Worm (Caenorhabditis elegans) whole organism, mixed stage, embryonic: Measurements from ENCODE around the gene F26G1.11.
A peak's percentile ranks its signal among the peaks of the same experiment; 100 is the strongest.

Source experiments
- blmp-1 ChIP-seq: fragments of 150-350 bp; optimal IDR thresholded peaks from 2 replicates; lab custom pipeline; 2014; ENCODE audit warnings: missing biosample characterization, missing genetic modification characterization
- ces-1 ChIP-seq: fragments of 150-350 bp; optimal IDR thresholded peaks from 2 replicates; lab custom pipeline; 2014; ENCODE audit warnings: missing biosample characterization, missing genetic modification reagents, missing genetic modification characterization
- drap-1 ChIP-seq: fragments of 200-800 bp; sonication (Bioruptor generic); optimal IDR thresholded peaks from 3 replicates; lab custom pipeline; 2018; ENCODE audit warnings: mild to moderate bottlenecking, missing genetic modification characterization, missing compliant biosample characterization
- elt-1 ChIP-seq: sonication (generic microtip); optimal IDR thresholded peaks from 2 replicates; lab custom pipeline; 2017; ENCODE audit warnings: missing genetic modification characterization, mild to moderate bottlenecking, missing compliant biosample characterization, antibody characterized with exemption, moderate library complexity, borderline replicate concordance; ENCODE audit not compliant: insufficient read depth
- elt-3 ChIP-seq: fragments of 150-350 bp; optimal IDR thresholded peaks from 2 replicates; lab custom pipeline; 2014; ENCODE audit warnings: missing biosample characterization, missing genetic modification characterization
- flh-1 ChIP-seq: fragments of 200-800 bp; sonication (Bioruptor generic); optimal IDR thresholded peaks from 2 replicates; lab custom pipeline; 2018; ENCODE audit warnings: mild to moderate bottlenecking, missing genetic modification characterization, moderate library complexity, missing compliant biosample characterization
- mep-1 ChIP-seq: fragments of 150-350 bp; optimal IDR thresholded peaks from 2 replicates; lab custom pipeline; 2017; ENCODE audit warnings: missing biosample characterization, missing genetic modification reagents, missing genetic modification characterization, inconsistent platforms
- nhr-28 ChIP-seq: fragments of 150-350 bp; optimal IDR thresholded peaks from 2 replicates; lab custom pipeline; 2014; ENCODE audit warnings: missing biosample characterization, missing genetic modification characterization
- nhr-76 ChIP-seq: sonication (generic microtip); optimal IDR thresholded peaks from 2 replicates; lab custom pipeline; 2017; ENCODE audit warnings: missing biosample characterization, missing genetic modification characterization
- pha-4 ChIP-seq: fragments of 150-350 bp; optimal IDR thresholded peaks from 2 replicates; lab custom pipeline; 2018; ENCODE audit warnings: missing biosample characterization, missing genetic modification reagents, missing genetic modification characterization
- unc-62 ChIP-seq: fragments of 150-350 bp; optimal IDR thresholded peaks from 2 replicates; lab custom pipeline; 2014; ENCODE audit warnings: missing biosample characterization, missing genetic modification reagents, missing genetic modification characterization
- ztf-11 ChIP-seq: fragments of 150-350 bp; optimal IDR thresholded peaks from 2 replicates; lab custom pipeline; 2014; ENCODE audit warnings: missing biosample characterization, missing genetic modification characterization

ce11 chrII:4736585-4736984, 40.4 kb upstream of the F26G1.11 start:
- no peak for TF ChIP-seq elt-1 (tag; lab: Kevin White, UChicago)
- no peak for TF ChIP-seq mep-1 (tag; lab: Kevin White, UChicago)
- TF ChIP-seq unc-62 (GFP tag; lab: Kevin White, UChicago): peak; percentile 2
- no peak for TF ChIP-seq nhr-28 (tag; lab: Kevin White, UChicago)
- no peak for TF ChIP-seq pha-4 (tag; lab: Kevin White, UChicago)
- no peak for TF ChIP-seq elt-3 (tag; lab: Kevin White, UChicago)
- TF ChIP-seq ces-1: no peak
- no peak for TF ChIP-seq flh-1
- no peak for TF ChIP-seq blmp-1
- TF ChIP-seq ztf-11 (tag; lab: Kevin White, UChicago): no peak
- TF ChIP-seq nhr-76: no peak
- no peak for TF ChIP-seq drap-1 (GFP tag; lab: Kevin White, UChicago)
